Worm (Caenorhabditis elegans) whole organism, early embryonic: Measurements from ENCODE around the gene srv-30.

Source experiments
- aly-1 ChIP-seq: sonication (generic microtip); optimal IDR thresholded peaks from 2 replicates; lab custom pipeline; 2016; ENCODE audit warnings: missing genetic modification characterization, missing compliant biosample characterization
- ama-1 ChIP-seq: fragments of 150-350 bp; optimal IDR thresholded peaks from 2 replicates; lab custom pipeline; 2014
- ets-7 ChIP-seq: sonication (generic microtip); optimal IDR thresholded peaks from 2 replicates; lab custom pipeline; 2016; ENCODE audit warnings: missing genotype, missing genetic modification characterization, missing compliant biosample characterization
- hmg-4 ChIP-seq: fragments of 200-800 bp; sonication (Bioruptor generic); optimal IDR thresholded peaks from 2 replicates; lab custom pipeline; 2018; ENCODE audit warnings: mild to moderate bottlenecking, missing genetic modification characterization, missing compliant biosample characterization
- hnd-1 ChIP-seq: sonication (generic microtip); optimal IDR thresholded peaks from 2 replicates; lab custom pipeline; 2016; ENCODE audit warnings: missing genetic modification characterization, missing compliant biosample characterization
- pes-1 ChIP-seq: fragments of 200-800 bp; sonication (Bioruptor generic); IDR thresholded peaks from 2 replicates; pipeline ENCODE4 v1.3.6; 2022; ENCODE audit warnings: missing genetic modification reagents, missing genetic modification characterization, missing compliant biosample characterization

DNA sequence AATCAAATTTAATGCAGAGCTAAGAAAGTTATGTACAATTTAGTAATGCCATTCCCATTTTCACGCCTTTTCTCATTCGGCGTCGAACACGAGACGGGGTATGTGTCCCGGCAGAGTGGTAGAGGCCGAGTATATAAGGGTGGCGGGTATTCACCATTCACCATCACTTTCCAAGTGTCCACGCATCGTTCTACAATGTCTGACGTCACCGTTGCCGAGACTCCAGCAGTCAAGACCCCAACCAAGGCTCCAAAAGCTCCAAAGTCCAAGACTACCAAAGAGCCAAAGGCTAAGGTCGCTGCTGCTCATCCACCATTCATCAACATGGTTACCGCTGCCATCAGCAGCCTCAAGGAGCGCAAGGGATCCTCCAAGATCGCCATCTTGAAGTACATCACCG lies 24.8 kb upstream of the srv-30 start, which contains the start of gene hil-2:
- TF ChIP-seq ama-1 (lab: Kevin White, UChicago) = peak; percentile 93
- no peak for TF ChIP-seq hnd-1 (tag; lab: Kevin White, UChicago)
- no peak for TF ChIP-seq hmg-4 (GFP tag; lab: Kevin White, UChicago)
- no peak for TF ChIP-seq ets-7
- TF ChIP-seq pes-1 (GFP tag; lab: Robert Waterston, UW) = no peak
- TF ChIP-seq aly-1 (tag; lab: Kevin White, UChicago) = no peak
